Fruit fly (Drosophila melanogaster) whole organism, adult: ENCODE results near the gene CG43137.

Experiments
- CG11617 ChIP-seq: fragments of 200-800 bp; sonication (Bioruptor generic); optimal IDR thresholded peaks from 2 replicates; lab custom pipeline; 2017; ENCODE audit warnings: mild to moderate bottlenecking, missing biosample characterization, missing genetic modification reagents, missing genetic modification characterization
- CG12768 ChIP-seq: fragments of 200-800 bp; sonication (Bioruptor generic); optimal IDR thresholded peaks from 2 replicates; lab custom pipeline; 2017; ENCODE audit warnings: missing biosample characterization, missing genetic modification characterization, mild to moderate bottlenecking, moderate library complexity, missing genetic modification reagents
- CG14711 ChIP-seq: fragments of 200-800 bp; sonication (Bioruptor generic); optimal IDR thresholded peaks from 2 replicates; lab custom pipeline; 2018; ENCODE audit warnings: missing biosample characterization, mild to moderate bottlenecking, missing genetic modification characterization, moderate library complexity
- CG1620 ChIP-seq: fragments of 200-800 bp; sonication (Bioruptor generic); optimal IDR thresholded peaks from 2 replicates; lab custom pipeline; 2016; ENCODE audit warnings: missing biosample characterization, missing genetic modification characterization
- CG33017 ChIP-seq: fragments of 200-800 bp; sonication (Bioruptor generic); optimal IDR thresholded peaks from 2 replicates; lab custom pipeline; 2018; ENCODE audit warnings: missing biosample characterization, mild to moderate bottlenecking, missing genetic modification characterization, moderate library complexity
- CG5204 ChIP-seq: fragments of 200-800 bp; sonication (Bioruptor generic); optimal IDR thresholded peaks from 2 replicates; lab custom pipeline; 2016; ENCODE audit warnings: missing biosample characterization, missing genetic modification characterization
- CG7045 ChIP-seq: fragments of 200-800 bp; sonication (Bioruptor generic); optimal IDR thresholded peaks from 2 replicates; lab custom pipeline; 2017; ENCODE audit warnings: missing biosample characterization, mild to moderate bottlenecking, missing genetic modification characterization
- CG7101 ChIP-seq: fragments of 200-800 bp; sonication (Bioruptor generic); optimal IDR thresholded peaks from 2 replicates; lab custom pipeline; 2018; ENCODE audit warnings: missing biosample characterization, mild to moderate bottlenecking, missing genetic modification characterization, moderate library complexity
- Clk ChIP-seq: fragments of 200-800 bp; sonication (Bioruptor generic); optimal IDR thresholded peaks from 2 replicates; lab custom pipeline; 2017; ENCODE audit warnings: missing biosample characterization, missing genetic modification characterization
- Crg-1 ChIP-seq: fragments of 200-800 bp; sonication (Bioruptor generic); optimal IDR thresholded peaks from 2 replicates; lab custom pipeline; 2016; ENCODE audit warnings: missing biosample characterization, missing genetic modification characterization
- Hr96 ChIP-seq: fragments of 200-800 bp; sonication (Bioruptor generic); optimal IDR thresholded peaks from 2 replicates; lab custom pipeline; 2016; ENCODE audit warnings: missing biosample characterization, missing genetic modification characterization
- Mnt ChIP-seq: fragments of 200-800 bp; sonication (Bioruptor generic); optimal IDR thresholded peaks from 2 replicates; lab custom pipeline; 2016; ENCODE audit warnings: missing biosample characterization, mild to moderate bottlenecking, missing genetic modification characterization
- bab1 ChIP-seq: fragments of 200-800 bp; sonication (Bioruptor generic); optimal IDR thresholded peaks from 3 replicates; lab custom pipeline; 2019; ENCODE audit warnings: missing biosample characterization, mild to moderate bottlenecking, missing genetic modification characterization, moderate library complexity
- cic ChIP-seq: fragments of 200-800 bp; sonication (Bioruptor generic); optimal IDR thresholded peaks from 2 replicates; lab custom pipeline; 2017; ENCODE audit warnings: missing biosample characterization, mild to moderate bottlenecking, missing genetic modification characterization, moderate library complexity
- cnc ChIP-seq, 2 experiments: fragments of >200 bp; optimal IDR thresholded peaks; 2 replicates each; lab custom pipeline; 2017
- kay ChIP-seq: fragments of 200-800 bp; sonication (Bioruptor generic); peaks from one replicate; lab custom pipeline; 2016; ENCODE audit warnings: missing biosample characterization, missing genetic modification characterization, borderline replicate concordance
- ovo ChIP-seq: fragments of 200-800 bp; sonication (Bioruptor generic); optimal IDR thresholded peaks from 2 replicates; lab custom pipeline; 2016; ENCODE audit warnings: missing biosample characterization, missing genetic modification characterization
- pad ChIP-seq: fragments of 200-800 bp; sonication (Bioruptor generic); optimal IDR thresholded peaks from 3 replicates; lab custom pipeline; 2017; ENCODE audit warnings: missing biosample characterization, missing genetic modification characterization, mild to moderate bottlenecking, moderate library complexity, missing genetic modification reagents
- tj ChIP-seq: fragments of 200-800 bp; sonication (Bioruptor generic); optimal IDR thresholded peaks from 3 replicates; lab custom pipeline; 2017; ENCODE audit warnings: missing biosample characterization, mild to moderate bottlenecking, missing genetic modification characterization, moderate library complexity
- toe ChIP-seq: fragments of 200-800 bp; sonication (Bioruptor generic); optimal IDR thresholded peaks from 2 replicates; lab custom pipeline; 2016; ENCODE audit warnings: missing biosample characterization, missing genetic modification characterization

CG43137 gene

dm6 chrX:5891666-5892444 is 26.9 kb upstream of the CG43137 start:
- TF ChIP-seq bab1 (GFP tag; lab: Kevin White, UChicago): peak; percentile 67
- TF ChIP-seq CG12768 (GFP tag; lab: Kevin White, UChicago): no peak
- TF ChIP-seq Hr96 (GFP tag; lab: Kevin White, UChicago): no peak
- TF ChIP-seq toe (GFP tag; lab: Kevin White, UChicago): no peak
- TF ChIP-seq cnc (optimal IDR thresholded peaks at IDR 0.05; lab: Kevin White, UChicago): no peak
- TF ChIP-seq kay: no peak
- no peak for TF ChIP-seq Crg-1 (GFP tag; lab: Kevin White, UChicago)
- no peak for TF ChIP-seq CG7045 (GFP tag; lab: Kevin White, UChicago)
- TF ChIP-seq Mnt: no peak
- TF ChIP-seq CG5204 (GFP tag; lab: Kevin White, UChicago): no peak
- TF ChIP-seq CG33017 (tag; lab: Kevin White, UChicago): no peak
- TF ChIP-seq CG7101 (tag; lab: Kevin White, UChicago): peak; percentile 54
- no peak for TF ChIP-seq cic (GFP tag; lab: Kevin White, UChicago)
- TF ChIP-seq CG11617 (GFP tag; lab: Kevin White, UChicago): no peak
- no peak for TF ChIP-seq ovo (GFP tag; lab: Kevin White, UChicago)
- no peak for TF ChIP-seq Clk
- TF ChIP-seq CG14711 (tag; lab: Kevin White, UChicago): peak; percentile 68
- TF ChIP-seq CG1620: no peak
- TF ChIP-seq tj (GFP tag; lab: Kevin White, UChicago): no peak
- peak; percentile 13 for TF ChIP-seq pad (GFP tag; lab: Kevin White, UChicago)

- no peak for TF ChIP-seq pad (GFP tag; lab: Kevin White, UChicago)
- no peak for TF ChIP-seq CG12768 (GFP tag; lab: Kevin White, UChicago)
- TF ChIP-seq CG14711 (tag; lab: Kevin White, UChicago): no peak
- TF ChIP-seq ovo (GFP tag; lab: Kevin White, UChicago): no peak
- no peak for TF ChIP-seq CG11617 (GFP tag; lab: Kevin White, UChicago)
- no peak for TF ChIP-seq CG33017 (tag; lab: Kevin White, UChicago)
- TF ChIP-seq Clk: no peak
- TF ChIP-seq cnc (optimal IDR thresholded peaks at IDR 0.05; lab: Kevin White, UChicago): no peak
- TF ChIP-seq Mnt: no peak
- no peak for TF ChIP-seq Hr96 (GFP tag; lab: Kevin White, UChicago)
- TF ChIP-seq kay: no peak
- TF ChIP-seq CG7045 (GFP tag; lab: Kevin White, UChicago): no peak
- TF ChIP-seq toe (GFP tag; lab: Kevin White, UChicago): no peak
- no peak for TF ChIP-seq Crg-1 (GFP tag; lab: Kevin White, UChicago)
- no peak for TF ChIP-seq cic (GFP tag; lab: Kevin White, UChicago)
- no peak for TF ChIP-seq CG1620
These were observed 24.0 kb upstream of the CG43137 start for dm6 chrX:5888933-5889332.

dm6 chrX:5888260-5888659 is 23.3 kb upstream of the CG43137 start:
- TF ChIP-seq cic (GFP tag; lab: Kevin White, UChicago) (no peak), ovo (GFP tag; lab: Kevin White, UChicago) (no peak), Mnt (no peak), CG7101 (tag; lab: Kevin White, UChicago) (no peak), Crg-1 (GFP tag; lab: Kevin White, UChicago) (no peak), CG14711 (tag; lab: Kevin White, UChicago) (no peak), pad (GFP tag; lab: Kevin White, UChicago) (no peak), toe (GFP tag; lab: Kevin White, UChicago) (no peak), CG5204 (GFP tag; lab: Kevin White, UChicago) (no peak), tj (GFP tag; lab: Kevin White, UChicago) (no peak), CG1620 (no peak), Hr96 (GFP tag; lab: Kevin White, UChicago) (no peak), Clk (no peak), CG33017 (tag; lab: Kevin White, UChicago) (no peak), kay (no peak), cnc (optimal IDR thresholded peaks at IDR 0.05; lab: Kevin White, UChicago) (no peak)

- TF ChIP-seq bab1 (GFP tag; lab: Kevin White, UChicago): peak; percentile 43
- TF ChIP-seq cic (GFP tag; lab: Kevin White, UChicago): no peak
- TF ChIP-seq toe (GFP tag; lab: Kevin White, UChicago): no peak
- no peak for TF ChIP-seq CG5204 (GFP tag; lab: Kevin White, UChicago)
- peak; percentile 99 for TF ChIP-seq tj (GFP tag; lab: Kevin White, UChicago)
- no peak for TF ChIP-seq kay
- TF ChIP-seq CG1620: no peak
- TF ChIP-seq CG33017 (tag; lab: Kevin White, UChicago): no peak
- no peak for TF ChIP-seq ovo (GFP tag; lab: Kevin White, UChicago)
- no peak for TF ChIP-seq CG12768 (GFP tag; lab: Kevin White, UChicago)
- TF ChIP-seq CG7045 (GFP tag; lab: Kevin White, UChicago): no peak
- peak; percentile 63 for TF ChIP-seq pad (GFP tag; lab: Kevin White, UChicago)
- peak; percentile 12 for TF ChIP-seq Mnt
- TF ChIP-seq Clk: no peak
- TF ChIP-seq CG7101 (tag; lab: Kevin White, UChicago): no peak
- no peak for TF ChIP-seq CG11617 (GFP tag; lab: Kevin White, UChicago)
- no peak for TF ChIP-seq Hr96 (GFP tag; lab: Kevin White, UChicago)
- no peak for TF ChIP-seq cnc (optimal IDR thresholded peaks at IDR 0.05; lab: Kevin White, UChicago)
- TF ChIP-seq CG14711 (tag; lab: Kevin White, UChicago): no peak
- no peak for TF ChIP-seq Crg-1 (GFP tag; lab: Kevin White, UChicago)
These were observed 22.0 kb upstream of the CG43137 start for dm6 chrX:5886764-5887555.
